Fruit fly (Drosophila melanogaster) whole organism, embryonic: ENCODE results near the gene Dpy-30L1.

Experiments used
- CG31224 ChIP-seq: fragments of 200-800 bp; sonication (Bioruptor generic); IDR thresholded peaks from 2 replicates; pipeline ENCODE4 v1.3.6; 2022; ENCODE audit warnings: missing biosample characterization, missing genetic modification characterization
- Mrtf ChIP-seq: fragments of 200-800 bp; sonication (Bioruptor generic); IDR thresholded peaks from 3 replicates; pipeline ENCODE4 v1.3.6; 2022; ENCODE audit warnings: missing biosample characterization, missing genetic modification characterization
- Nf-YA ChIP-seq: fragments of 200-800 bp; sonication (Bioruptor generic); IDR thresholded peaks from 2 replicates; pipeline ENCODE4 v1.3.6; 2022; ENCODE audit warnings: missing biosample characterization, missing genetic modification characterization
- mam ChIP-seq: fragments of 200-800 bp; sonication (Bioruptor generic); optimal IDR thresholded peaks from 3 replicates; lab custom pipeline; 2016; ENCODE audit warnings: missing biosample characterization, missing genetic modification characterization
- trem ChIP-seq: fragments of 200-800 bp; optimal IDR thresholded peaks from 3 replicates; lab custom pipeline; 2019; ENCODE audit warnings: missing biosample characterization, mild to moderate bottlenecking, missing genetic modification characterization, moderate library complexity

DNA sequence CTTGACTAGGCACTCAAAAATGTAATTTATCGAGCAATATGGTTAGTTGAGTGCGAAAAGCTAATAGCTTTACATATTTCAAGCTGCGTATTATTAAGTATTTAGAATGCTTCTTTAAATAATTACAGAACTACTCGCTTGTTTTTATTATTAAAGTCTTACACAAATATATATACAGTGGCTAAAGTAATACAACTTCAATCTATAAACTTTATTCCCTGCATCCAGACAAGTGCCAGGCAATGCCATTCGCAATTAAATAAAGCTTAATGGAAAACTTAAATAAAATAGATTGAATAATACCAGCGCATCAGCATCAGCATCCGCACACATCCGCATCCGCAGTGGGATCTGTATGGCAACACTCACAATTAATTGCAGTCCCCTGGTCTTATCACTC, 26.2 kb upstream of the Dpy-30L1 start:
- TF ChIP-seq trem, result no peak
- TF ChIP-seq Mrtf, result no peak
- TF ChIP-seq Nf-YA (GFP tag; lab: Robert Waterston, UW), result no peak
- no peak for TF ChIP-seq CG31224 (GFP tag; lab: Robert Waterston, UW)
- TF ChIP-seq mam (GFP tag; lab: Kevin White, UChicago), result no peak
